Worm (Caenorhabditis elegans): Measurements from ENCODE around the gene athp-3.
"Not testable (repeated sequence)": the region's sequence is repeated elsewhere in the genome, so short reads cannot be mapped to it uniquely, and the experiment has no call there.

DNA sequence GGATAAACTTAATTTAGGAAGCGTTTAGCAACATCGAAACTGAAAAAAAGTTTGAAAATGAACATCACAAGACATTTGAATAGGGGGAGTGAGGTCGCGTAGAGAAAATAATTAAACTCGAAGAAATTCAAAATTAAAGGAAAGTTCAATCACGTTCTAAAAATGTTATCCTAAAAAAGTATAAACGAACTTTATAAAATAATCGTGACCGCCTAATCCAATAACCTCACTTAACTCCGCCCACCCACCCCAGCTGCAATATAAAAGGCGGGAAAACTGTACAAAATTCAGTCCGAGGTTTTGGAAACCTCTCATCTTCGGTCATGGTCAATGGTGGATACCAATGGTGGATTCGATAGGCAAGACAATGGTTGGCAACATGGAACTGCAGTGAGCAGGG is 16.8 kb upstream of the athp-3 start, which contains the start of gene Y116A8C.465:
- not testable (repeated sequence) for TF ChIP-seq him-1, dao-5, W03F9.2 (tag; optimal IDR thresholded peaks at IDR 0.05)
